Worm (Caenorhabditis elegans): Measurements from ENCODE around the gene hpo-7.

Gene hpo-7

DNA sequence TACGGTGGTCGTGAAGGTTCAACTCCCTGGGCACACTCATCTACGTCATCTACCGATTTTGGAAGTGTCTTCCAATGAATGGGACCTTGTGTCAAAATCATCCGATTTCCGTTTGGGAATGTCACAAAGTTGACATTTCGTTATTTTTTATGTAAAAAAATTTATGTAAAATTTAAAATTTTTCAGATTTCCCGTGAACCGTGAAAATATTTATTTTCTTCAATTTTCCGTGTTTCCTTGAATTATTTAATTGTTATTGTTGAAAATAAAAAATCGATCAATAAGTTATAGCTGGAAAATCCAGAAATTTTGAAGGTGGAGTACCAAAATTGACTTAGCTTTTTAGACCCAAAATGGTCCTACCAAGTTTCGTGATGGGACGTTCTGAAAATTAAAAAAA, at the start of gene hpo-7:
Gene hpo-7 (minus strand): TSS at position 101 of the 400 bp plus-strand sequence.
- no peak for TF ChIP-seq nhr-237 (tag; optimal IDR thresholded peaks at IDR 0.05)
- no peak for TF ChIP-seq mdl-1 (tag; optimal IDR thresholded peaks at IDR 0.05)
- no peak for TF ChIP-seq nhr-67 (tag; optimal IDR thresholded peaks at IDR 0.05)
- no peak for TF ChIP-seq R02D3.7 (tag; optimal IDR thresholded peaks at IDR 0.05)
- no peak for TF ChIP-seq ceh-28 (tag; optimal IDR thresholded peaks at IDR 0.05)

DNA sequence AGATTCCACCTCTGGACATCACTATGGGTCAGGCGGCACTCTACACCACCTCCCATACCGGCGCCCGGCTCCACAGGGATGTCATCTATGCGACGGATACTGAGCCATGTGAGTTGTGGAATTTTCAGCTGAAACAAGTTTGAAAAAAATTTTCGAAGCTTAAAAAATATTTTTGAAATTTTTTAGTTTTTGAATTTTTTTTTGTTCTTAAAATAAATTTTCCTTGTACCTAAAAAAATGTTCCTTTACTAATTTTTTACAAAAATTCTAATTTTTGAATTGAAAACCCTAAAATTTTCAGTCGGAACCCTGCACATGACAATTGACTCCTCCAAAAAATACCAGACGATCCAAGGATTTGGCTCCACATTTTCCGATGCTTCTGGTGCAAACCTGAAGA, 42.2 kb upstream of the hpo-7 start:
- TF ChIP-seq R02D3.7 (tag; optimal IDR thresholded peaks at IDR 0.05) (no peak), nhr-11 (tag; optimal IDR thresholded peaks at IDR 0.05) (no peak), skn-1 (tag; optimal IDR thresholded peaks at IDR 0.05) (no peak), snpc-4 (tag; optimal IDR thresholded peaks at IDR 0.05) (no peak), nhr-43 (tag; optimal IDR thresholded peaks at IDR 0.05; ENCODE audit: poor library complexity, severe bottlenecking) (no peak), lsy-12 (tag; optimal IDR thresholded peaks at IDR 0.05) (no peak), elt-2 (tag; optimal IDR thresholded peaks at IDR 0.05) (no peak), pha-4 (tag; optimal IDR thresholded peaks at IDR 0.05) (no peak), nhr-237 (tag; optimal IDR thresholded peaks at IDR 0.05) (no peak)

DNA sequence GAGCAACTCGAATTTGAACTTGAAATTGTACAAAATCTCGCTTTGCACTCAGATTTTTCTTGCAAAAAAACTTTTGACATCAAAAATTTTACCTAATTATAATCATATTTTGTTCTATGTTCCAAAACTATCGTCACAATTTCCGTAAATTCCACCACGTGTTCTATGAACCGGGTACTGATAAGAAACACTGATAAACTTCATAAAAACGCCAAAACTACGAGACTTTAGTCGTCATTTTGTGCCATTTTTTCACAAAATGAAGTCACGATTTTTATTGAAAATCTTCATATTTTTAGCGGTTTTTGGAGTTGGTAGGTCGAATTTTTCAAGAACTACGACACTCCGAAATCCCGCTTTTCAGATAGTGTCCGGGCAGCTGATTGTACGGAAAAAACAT, 41.2 kb upstream of the hpo-7 start, which contains the start of gene gba-1:
Gene gba-1 (plus strand): TSS at position 54 of the 400 bp plus-strand sequence.
- TF ChIP-seq pha-4 (tag; optimal IDR thresholded peaks at IDR 0.05): peak; percentile 19
- peak; percentile 79 for TF ChIP-seq elt-2 (tag; optimal IDR thresholded peaks at IDR 0.05)
- TF ChIP-seq nhr-23 (tag; optimal IDR thresholded peaks at IDR 0.05): no peak
- TF ChIP-seq pqm-1 (tag; optimal IDR thresholded peaks at IDR 0.05): peak; percentile 57

DNA sequence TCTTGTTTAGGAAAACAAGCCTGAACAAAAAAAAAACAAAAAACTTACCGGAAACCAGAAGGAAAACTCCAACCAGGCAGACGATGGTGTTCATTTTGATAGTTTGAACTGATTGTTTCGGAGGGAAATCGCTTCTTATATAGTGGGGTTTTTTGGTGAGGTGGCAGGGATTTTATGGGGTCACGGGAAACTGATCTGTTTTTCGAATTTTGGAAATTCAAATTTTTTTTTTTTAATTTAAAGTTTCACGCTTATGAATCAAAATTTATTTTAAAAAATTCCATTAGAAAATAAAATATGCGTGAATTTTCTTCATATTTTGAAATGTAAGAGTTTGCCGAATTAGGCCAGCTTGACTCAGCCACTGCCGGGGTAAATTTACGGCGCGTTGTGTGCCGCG, 39.9 kb upstream of the hpo-7 start, which contains the start of gene C33C12.7:
Gene C33C12.7 (minus strand): TSS at position 101 of the 400 bp plus-strand sequence.
- TF ChIP-seq egl-5 (tag; optimal IDR thresholded peaks at IDR 0.05): no peak
- no peak for TF ChIP-seq nhr-67 (tag; optimal IDR thresholded peaks at IDR 0.05)
- no peak for TF ChIP-seq nhr-43 (tag; optimal IDR thresholded peaks at IDR 0.05; ENCODE audit: poor library complexity, severe bottlenecking)
- TF ChIP-seq nhr-28 (tag; optimal IDR thresholded peaks at IDR 0.05): no peak
- TF ChIP-seq mml-1 (tag; optimal IDR thresholded peaks at IDR 0.05): no peak
- no peak for TF ChIP-seq tbx-2 (tag; optimal IDR thresholded peaks at IDR 0.05)
- TF ChIP-seq pha-4 (tag; optimal IDR thresholded peaks at IDR 0.05): no peak
- TF ChIP-seq zag-1 (tag; optimal IDR thresholded peaks at IDR 0.05): no peak

DNA sequence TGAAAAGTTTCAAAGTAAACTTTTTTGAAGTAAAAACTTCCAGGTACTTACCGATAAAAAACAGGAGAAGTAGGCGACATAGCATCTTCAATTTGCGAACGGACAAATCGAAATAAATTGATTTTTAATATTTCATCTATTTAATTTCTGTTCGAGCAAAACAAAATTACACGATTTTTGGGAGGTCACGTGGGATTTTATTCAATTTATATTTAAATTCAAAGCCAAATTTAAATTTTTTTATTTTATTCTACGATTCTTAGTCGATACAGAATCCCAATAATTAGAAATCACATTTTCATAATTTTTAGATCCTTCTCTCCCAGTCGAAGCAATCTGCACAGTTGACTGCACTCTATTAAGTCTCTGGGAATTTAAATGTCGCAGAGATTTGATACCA, 34.6 kb upstream of the hpo-7 start, which contains the start of gene C33C12.12:
Gene C33C12.12 (minus strand): TSS at position 101 of the 400 bp plus-strand sequence.
- no peak for TF ChIP-seq nhr-12 (tag; optimal IDR thresholded peaks at IDR 0.05)
- no peak for TF ChIP-seq ztf-11 (tag; optimal IDR thresholded peaks at IDR 0.05)
- TF ChIP-seq nhr-76 (tag; optimal IDR thresholded peaks at IDR 0.05): no peak
- TF ChIP-seq unc-62 (GFP tag; optimal IDR thresholded peaks at IDR 0.05): no peak
- no peak for TF ChIP-seq aly-2 (tag; optimal IDR thresholded peaks at IDR 0.05)
- no peak for TF ChIP-seq nhr-67 (tag; optimal IDR thresholded peaks at IDR 0.05)
- TF ChIP-seq ceh-82 (tag; optimal IDR thresholded peaks at IDR 0.05): no peak
- no peak for TF ChIP-seq lin-39 (tag; optimal IDR thresholded peaks at IDR 0.05)
- TF ChIP-seq sea-2 (GFP tag; optimal IDR thresholded peaks at IDR 0.05): no peak
- no peak for TF ChIP-seq jun-1 (tag; optimal IDR thresholded peaks at IDR 0.05)
- no peak for TF ChIP-seq ztf-4 (tag; optimal IDR thresholded peaks at IDR 0.05)
- no peak for TF ChIP-seq nhr-11 (tag; optimal IDR thresholded peaks at IDR 0.05)
- TF ChIP-seq nhr-25 (tag; optimal IDR thresholded peaks at IDR 0.05): no peak
- no peak for TF ChIP-seq ceh-9 (tag; optimal IDR thresholded peaks at IDR 0.05)
- no peak for TF ChIP-seq nhr-237 (tag; optimal IDR thresholded peaks at IDR 0.05)

DNA sequence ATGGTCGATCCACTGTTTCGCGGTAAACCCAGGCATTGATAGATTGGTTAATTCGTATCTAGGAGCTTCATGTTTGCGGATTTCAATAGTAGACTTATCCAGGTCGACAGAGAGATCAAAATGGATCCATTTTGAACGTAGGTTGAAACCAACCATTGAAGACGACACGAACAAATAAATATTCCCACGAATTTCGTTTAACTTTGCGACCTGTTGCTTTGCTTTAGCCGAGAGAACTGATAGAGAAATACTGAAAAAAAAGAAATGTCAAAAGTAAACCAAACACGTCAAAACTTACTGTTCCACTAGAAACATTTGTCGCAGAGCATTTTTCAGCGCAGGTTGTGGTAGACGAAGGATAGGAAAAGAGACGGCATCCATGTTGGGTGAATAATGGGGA, 32.9 kb upstream of the hpo-7 start, which contains the start of gene fbxb-38:
Gene fbxb-38 (minus strand): TSS at position 390 of the 400 bp plus-strand sequence.
- TF ChIP-seq fos-1 (tag; optimal IDR thresholded peaks at IDR 0.05): no peak
- no peak for TF ChIP-seq egl-5 (tag; optimal IDR thresholded peaks at IDR 0.05)
- no peak for TF ChIP-seq nhr-237 (tag; optimal IDR thresholded peaks at IDR 0.05)
- TF ChIP-seq elt-3 (tag; optimal IDR thresholded peaks at IDR 0.05): no peak
- TF ChIP-seq nhr-76 (tag; optimal IDR thresholded peaks at IDR 0.05): no peak
- TF ChIP-seq mdl-1 (tag; optimal IDR thresholded peaks at IDR 0.05): no peak
- no peak for TF ChIP-seq egl-27 (tag; optimal IDR thresholded peaks at IDR 0.05)
- no peak for TF ChIP-seq hmg-11 (tag; optimal IDR thresholded peaks at IDR 0.05)
- no peak for TF ChIP-seq jun-1 (tag; optimal IDR thresholded peaks at IDR 0.05)
- TF ChIP-seq elt-1 (tag; optimal IDR thresholded peaks at IDR 0.05): no peak
- TF ChIP-seq zag-1 (tag; optimal IDR thresholded peaks at IDR 0.05): no peak
- no peak for TF ChIP-seq snpc-4 (tag; optimal IDR thresholded peaks at IDR 0.05)
- TF ChIP-seq mml-1 (tag; optimal IDR thresholded peaks at IDR 0.05): no peak
- TF ChIP-seq ceh-28 (tag; optimal IDR thresholded peaks at IDR 0.05): no peak
- TF ChIP-seq unc-62 (GFP tag; optimal IDR thresholded peaks at IDR 0.05): no peak
- no peak for TF ChIP-seq nfya-1 (tag; optimal IDR thresholded peaks at IDR 0.05; ENCODE audit: insufficient read depth)
- no peak for TF ChIP-seq pha-4 (tag; optimal IDR thresholded peaks at IDR 0.05)

Data from whole organism, L3 larva.